Fruit fly (Drosophila melanogaster) whole organism, wandering third instar larva: ENCODE measurements around the gene Vm26Ac.

Experiments used
- Abd-B ChIP-seq: fragments of >200 bp; optimal IDR thresholded peaks from 2 replicates; lab custom pipeline; 2017; ENCODE audit warnings: missing biosample characterization, missing genetic modification characterization
- CG9705 ChIP-seq: fragments of 200-800 bp; sonication (Bioruptor generic); optimal IDR thresholded peaks from 2 replicates; lab custom pipeline; 2018; ENCODE audit warnings: missing biosample characterization, mild to moderate bottlenecking, missing genetic modification characterization
- CrebA ChIP-seq: fragments of 200-800 bp; sonication (Bioruptor generic); optimal IDR thresholded peaks from 2 replicates; lab custom pipeline; 2016; ENCODE audit warnings: missing biosample characterization, mild to moderate bottlenecking, missing genetic modification characterization, borderline replicate concordance
- Dfd ChIP-seq: fragments of >200 bp; optimal IDR thresholded peaks from 2 replicates; lab custom pipeline; 2017; ENCODE audit warnings: missing biosample characterization, missing genetic modification characterization
- GATAd ChIP-seq: sonication (Bioruptor generic); optimal IDR thresholded peaks from 2 replicates; lab custom pipeline; 2016; ENCODE audit warnings: missing biosample characterization, missing genetic modification characterization
- HLH106 ChIP-seq: fragments of 200-800 bp; optimal IDR thresholded peaks from 3 replicates; lab custom pipeline; 2019; ENCODE audit warnings: missing biosample characterization, mild to moderate bottlenecking, missing genetic modification characterization, moderate library complexity
- Hnf4 ChIP-seq: fragments of 200-800 bp; sonication (Bioruptor generic); optimal IDR thresholded peaks from 2 replicates; lab custom pipeline; 2016; ENCODE audit warnings: missing biosample characterization, mild to moderate bottlenecking, missing genetic modification characterization
- Hr78 ChIP-seq: fragments of >200 bp; optimal IDR thresholded peaks from 2 replicates; lab custom pipeline; 2017; ENCODE audit warnings: missing biosample characterization, missing genetic modification characterization
- Hr83 ChIP-seq: fragments of 200-300 bp; sonication (Bioruptor generic); optimal IDR thresholded peaks from 2 replicates; lab custom pipeline; 2016; ENCODE audit warnings: missing biosample characterization, mild to moderate bottlenecking, missing genetic modification characterization, moderate library complexity; ENCODE audit not compliant: poor library complexity, severe bottlenecking
- Jra ChIP-seq: sonication (Bioruptor generic); optimal IDR thresholded peaks from 2 replicates; lab custom pipeline; 2016; ENCODE audit warnings: missing biosample characterization, missing genetic modification characterization
- Myc ChIP-seq: fragments of >200 bp; optimal IDR thresholded peaks from 2 replicates; lab custom pipeline; 2017
- N ChIP-seq: fragments of >200 bp; optimal IDR thresholded peaks from 2 replicates; lab custom pipeline; 2018; ENCODE audit warnings: missing biosample characterization, missing external identifiers, missing genetic modification characterization
- OdsH ChIP-seq: fragments of 200-800 bp; sonication (Bioruptor generic); optimal IDR thresholded peaks from 2 replicates; lab custom pipeline; 2016; ENCODE audit warnings: missing biosample characterization, mild to moderate bottlenecking, missing genetic modification characterization
- Rel ChIP-seq, 2 experiments: fragments of 200-800 bp; sonication (Bioruptor generic) in 1 of 2; optimal IDR thresholded peaks; 2 replicates in 1 of 2; 3 replicates in 1 of 2; lab custom pipeline; 2016 to 2019; ENCODE audit warnings: mild to moderate bottlenecking in 2 of 2, missing biosample characterization in 2 of 2, missing genetic modification characterization in 2 of 2, moderate library complexity in 1 of 2
- Vsx2 ChIP-seq: fragments of 200-300, 225-300 bp; sonication (Bioruptor generic); optimal IDR thresholded peaks from 2 replicates; lab custom pipeline; 2018; ENCODE audit warnings: missing biosample characterization, missing genetic modification characterization; ENCODE audit not compliant: partially characterized antibody
- br ChIP-seq: fragments of 200-800 bp; sonication (Bioruptor generic); optimal IDR thresholded peaks from 2 replicates; lab custom pipeline; 2016; ENCODE audit warnings: missing biosample characterization, missing genetic modification characterization
- brk ChIP-seq: fragments of 200-800 bp; sonication (Bioruptor generic); optimal IDR thresholded peaks from 2 replicates; lab custom pipeline; 2016; ENCODE audit warnings: missing biosample characterization, mild to moderate bottlenecking, missing genetic modification characterization
- dl ChIP-seq, 2 experiments: fragments of 175-275, 200-275 bp in 1 of 2; fragments of 200-275 bp in 1 of 2; sonication (Bioruptor generic); optimal IDR thresholded peaks; lab custom pipeline; 2018; ENCODE audit warnings: mild to moderate bottlenecking in 2 of 2, missing biosample characterization in 2 of 2, missing genetic modification characterization in 2 of 2, moderate library complexity in 2 of 2; ENCODE audit not compliant: partially characterized antibody in 2 of 2, insufficient read depth in 1 of 2
- dmrt93B ChIP-seq: fragments of 200-800 bp; sonication (Bioruptor generic); optimal IDR thresholded peaks from 2 replicates; lab custom pipeline; 2018; ENCODE audit warnings: missing biosample characterization, mild to moderate bottlenecking, missing genetic modification characterization
- dsf ChIP-seq: sonication (Bioruptor generic); optimal IDR thresholded peaks from 2 replicates; lab custom pipeline; 2016; ENCODE audit warnings: missing biosample characterization, missing genetic modification characterization, borderline replicate concordance
- ey ChIP-seq: fragments of 200-800 bp; sonication (Bioruptor generic); optimal IDR thresholded peaks from 2 replicates; lab custom pipeline; 2016; ENCODE audit warnings: missing biosample characterization, missing genetic modification characterization
- foxo ChIP-seq, 2 experiments: fragments of 200-800 bp; sonication (Bioruptor generic); optimal IDR thresholded peaks; 2 replicates in 1 of 2; 3 replicates in 1 of 2; lab custom pipeline; 2016 to 2017; ENCODE audit warnings: missing biosample characterization in 2 of 2, missing genetic modification characterization in 2 of 2
- h ChIP-seq: fragments of 200-800 bp; sonication (Bioruptor generic); optimal IDR thresholded peaks from 3 replicates; lab custom pipeline; 2016; ENCODE audit warnings: missing biosample characterization, mild to moderate bottlenecking, missing genetic modification characterization
- jim ChIP-seq: fragments of 175-275, 200-325 bp; sonication (Bioruptor generic); optimal IDR thresholded peaks from 2 replicates; lab custom pipeline; 2016; ENCODE audit warnings: missing biosample characterization, mild to moderate bottlenecking, missing genetic modification characterization
- lola ChIP-seq: fragments of >200 bp; optimal IDR thresholded peaks from 2 replicates; lab custom pipeline; 2017; ENCODE audit warnings: missing biosample characterization, missing genetic modification characterization
- psq ChIP-seq: fragments of 200-800 bp; sonication (Bioruptor generic); optimal IDR thresholded peaks from 3 replicates; lab custom pipeline; 2017; ENCODE audit warnings: missing biosample characterization, mild to moderate bottlenecking, missing genetic modification characterization, moderate library complexity
- sage ChIP-seq: fragments of 200-800 bp; sonication (Bioruptor generic); optimal IDR thresholded peaks from 2 replicates; lab custom pipeline; 2016; ENCODE audit warnings: missing biosample characterization, mild to moderate bottlenecking, missing genetic modification characterization
- sv ChIP-seq: fragments of 200-800 bp; sonication (Bioruptor generic); optimal IDR thresholded peaks from 3 replicates; lab custom pipeline; 2016; ENCODE audit warnings: missing biosample characterization, missing genetic modification characterization
- tai ChIP-seq: sonication (Bioruptor generic); optimal IDR thresholded peaks from 2 replicates; lab custom pipeline; 2016; ENCODE audit warnings: missing biosample characterization, missing genetic modification characterization
- usp ChIP-seq: fragments of >200 bp; optimal IDR thresholded peaks from 2 replicates; lab custom pipeline; 2017; ENCODE audit warnings: missing biosample characterization, missing genetic modification characterization
- woc ChIP-seq: sonication (Bioruptor generic); optimal IDR thresholded peaks from 2 replicates; lab custom pipeline; 2016; ENCODE audit warnings: missing biosample characterization, mild to moderate bottlenecking, missing genetic modification characterization

The Vm26Ac gene

DNA sequence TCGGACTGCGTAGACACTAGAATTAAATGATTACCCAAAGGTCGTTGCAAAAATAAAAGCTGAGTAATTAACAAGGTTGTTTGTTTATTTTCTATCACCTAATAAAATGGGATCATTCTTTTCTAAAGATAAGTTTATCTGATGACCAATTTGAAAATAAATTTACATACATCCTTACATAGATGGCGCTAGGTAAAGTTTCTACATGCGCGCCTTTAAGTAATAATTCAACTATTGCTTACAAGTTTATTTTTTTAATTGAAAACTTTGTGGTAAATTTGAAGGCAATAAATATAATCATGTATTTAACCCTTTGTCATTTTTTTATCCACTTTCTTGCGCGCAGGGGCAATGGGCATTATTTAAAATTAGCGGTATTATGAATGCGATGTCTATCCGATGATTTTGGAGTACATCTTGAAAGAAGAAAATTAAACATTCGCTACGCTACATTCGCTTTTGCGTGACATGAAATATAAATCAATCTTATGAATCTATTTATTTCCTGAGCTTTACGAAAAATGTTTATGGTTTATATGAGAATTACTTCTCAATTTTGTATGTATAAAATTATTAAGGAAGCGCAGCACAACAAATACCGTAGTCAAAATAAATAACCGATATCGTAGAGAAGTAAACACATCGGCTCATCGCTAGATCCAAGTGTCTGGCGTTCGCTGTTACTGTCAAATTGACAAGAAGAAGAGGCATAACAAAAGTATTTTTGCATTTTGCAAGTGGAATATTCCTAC lies 9.5 kb downstream of the Vm26Ac start, which contains the start of gene CG9044:
CG9044 (plus strand) TSS at position 676 of the 752 bp plus-strand sequence.
- TF ChIP-seq Myc (lab: Kevin White, UChicago) = no peak
- TF ChIP-seq CrebA = no peak
- no peak for TF ChIP-seq jim (GFP tag; lab: Kevin White, UChicago)
- TF ChIP-seq GATAd (GFP tag; lab: Kevin White, UChicago) = peak; percentile 35
- TF ChIP-seq HLH106 (tag; lab: Kevin White, UChicago) = peak; percentile 71
- TF ChIP-seq Abd-B = no peak
- TF ChIP-seq CG9705 (GFP tag; lab: Kevin White, UChicago) = peak; percentile 35
- no peak for TF ChIP-seq tai (GFP tag; lab: Kevin White, UChicago)
- no peak for TF ChIP-seq Rel (GFP tag; optimal IDR thresholded peaks at IDR 0.05; lab: Kevin White, UChicago)
- TF ChIP-seq Rel (tag; optimal IDR thresholded peaks at IDR 0.05; lab: Kevin White, UChicago) = no peak
- TF ChIP-seq Jra = peak; percentile 49
- no peak for TF ChIP-seq Hr78 (GFP tag; lab: Kevin White, UChicago)
- peak; percentile 92 for TF ChIP-seq woc (GFP tag; lab: Kevin White, UChicago)
- peak; percentile 38 for TF ChIP-seq Hr83 (GFP tag; lab: Kevin White, UChicago)
- TF ChIP-seq psq (GFP tag; lab: Kevin White, UChicago) = peak; percentile 54
- TF ChIP-seq usp (GFP tag; lab: Kevin White, UChicago) = no peak
- TF ChIP-seq ey (GFP tag; lab: Kevin White, UChicago) = peak; percentile 70
- TF ChIP-seq h (GFP tag; lab: Kevin White, UChicago) = peak; percentile 77
- peak; percentile 32 for TF ChIP-seq OdsH
- TF ChIP-seq Vsx2 = no peak
- TF ChIP-seq lola (GFP tag; lab: Kevin White, UChicago) = no peak
- peak; percentile 76 for TF ChIP-seq dsf (GFP tag; lab: Kevin White, UChicago)
- TF ChIP-seq br (GFP tag; lab: Kevin White, UChicago) = no peak

DNA sequence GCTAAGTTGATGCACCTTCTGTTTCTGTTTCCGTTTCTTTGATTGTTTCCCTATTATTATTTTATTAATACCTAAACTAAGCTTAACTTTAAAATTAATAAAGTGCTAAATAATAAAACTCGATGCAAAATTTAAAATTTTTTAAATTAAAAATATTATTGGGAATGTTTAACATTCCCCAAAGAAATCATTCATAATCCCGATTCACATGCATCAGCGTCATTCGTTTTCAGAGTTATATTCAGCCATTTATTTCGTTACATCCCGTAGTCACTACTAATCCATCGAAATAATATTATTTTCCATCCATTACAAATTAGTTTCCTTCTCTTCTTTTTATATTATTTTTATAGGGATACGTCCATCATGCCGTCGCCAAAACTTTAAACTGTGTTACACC lies 10.9 kb downstream of the Vm26Ac start:
- TF ChIP-seq Myc (lab: Kevin White, UChicago) = no peak
- no peak for TF ChIP-seq OdsH
- no peak for TF ChIP-seq tai (GFP tag; lab: Kevin White, UChicago)
- no peak for TF ChIP-seq Hnf4 (GFP tag; lab: Kevin White, UChicago)
- TF ChIP-seq usp (GFP tag; lab: Kevin White, UChicago) = no peak

DNA sequence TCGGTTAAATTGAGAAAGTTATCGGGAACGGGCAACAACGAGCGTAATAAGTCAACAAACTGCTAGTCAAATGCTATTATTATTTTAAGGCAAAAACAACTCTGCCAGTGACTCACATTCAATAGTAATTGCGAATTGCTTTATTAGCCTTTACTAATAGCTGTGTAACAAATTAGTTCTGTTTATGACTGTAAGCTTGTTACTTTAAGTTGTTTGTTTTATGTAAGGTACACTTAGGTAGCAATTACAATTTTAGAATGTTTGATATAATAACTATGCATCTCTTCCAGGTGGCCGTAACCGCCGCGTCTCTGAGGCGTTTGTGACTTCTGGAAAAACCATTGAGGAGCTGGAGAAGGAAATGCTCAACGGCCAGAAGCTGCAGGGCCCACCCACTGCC lies 11.7 kb downstream of the Vm26Ac start:
- TF ChIP-seq sage (GFP tag; lab: Kevin White, UChicago) (no peak), tai (GFP tag; lab: Kevin White, UChicago) (no peak), N (no peak), brk (no peak), Vsx2 (no peak), Dfd (GFP tag; lab: Kevin White, UChicago) (no peak), usp (GFP tag; lab: Kevin White, UChicago) (no peak), ey (GFP tag; lab: Kevin White, UChicago) (no peak), dmrt93B (GFP tag; lab: Kevin White, UChicago) (no peak), GATAd (GFP tag; lab: Kevin White, UChicago) (no peak), CG9705 (GFP tag; lab: Kevin White, UChicago) (no peak), dsf (GFP tag; lab: Kevin White, UChicago) (no peak), Hr83 (GFP tag; lab: Kevin White, UChicago) (no peak), foxo (GFP tag; optimal IDR thresholded peaks at IDR 0.05; lab: Kevin White, UChicago) (no peak), sv (no peak), Hnf4 (GFP tag; lab: Kevin White, UChicago) (no peak), dl (GFP tag; optimal IDR thresholded peaks at IDR 0.05; lab: Kevin White, UChicago; ENCODE audit: insufficient read depth in 1 of 2, partially characterized antibody in 2 of 2) (no peak), jim (GFP tag; lab: Kevin White, UChicago) (no peak), psq (GFP tag; lab: Kevin White, UChicago) (no peak), lola (GFP tag; lab: Kevin White, UChicago) (no peak)
